Worm (Caenorhabditis elegans) whole organism, young adult: ENCODE results near the gene R11G11.16.

Experiments
- F57C9.4 ChIP-seq: sonication (generic microtip); optimal IDR thresholded peaks from 2 replicates; lab custom pipeline; 2017; ENCODE audit warnings: mild to moderate bottlenecking, missing genetic modification characterization, missing compliant biosample characterization
- Y67H2A.10 ChIP-seq: fragments of 200-800 bp; sonication (Bioruptor generic); conservative IDR thresholded peaks from 2 replicates; pipeline ENCODE4 v1.3.6; 2022; ENCODE audit warnings: missing genetic modification reagents, missing genetic modification characterization, missing compliant biosample characterization
- ama-1 ChIP-seq, 3 experiments: fragments of 150-350 bp in 1 of 3; sonication (generic microtip) in 2 of 3; optimal IDR thresholded peaks; 2 replicates each; lab custom pipeline; 2014 to 2018; ENCODE audit warnings: missing biosample characterization in 2 of 3, missing genetic modification characterization in 2 of 3, missing genetic modification reagents in 2 of 3
- athp-1 ChIP-seq: sonication (generic microtip); optimal IDR thresholded peaks from 2 replicates; lab custom pipeline; 2017; ENCODE audit warnings: mild to moderate bottlenecking, missing genetic modification characterization, missing compliant biosample characterization
- attf-6 ChIP-seq: fragments of 200-800 bp; sonication (Bioruptor generic); IDR thresholded peaks from 2 replicates; pipeline ENCODE4 v1.3.6; 2022; ENCODE audit warnings: missing genetic modification reagents, missing genetic modification characterization, missing compliant biosample characterization
- hlh-26 ChIP-seq: fragments of 200-800 bp; sonication (Bioruptor generic); conservative IDR thresholded peaks from 2 replicates; pipeline ENCODE4 v1.3.6; 2022; ENCODE audit warnings: missing genetic modification reagents, missing genetic modification characterization, missing compliant biosample characterization
- lir-1 ChIP-seq: fragments of 200-800 bp; sonication (Bioruptor generic); conservative IDR thresholded peaks from 2 replicates; pipeline ENCODE4 v1.3.6; 2022; ENCODE audit warnings: missing genetic modification reagents, missing genetic modification characterization, missing compliant biosample characterization
- nhr-90 ChIP-seq: sonication (generic microtip); optimal IDR thresholded peaks from 2 replicates; lab custom pipeline; 2016; ENCODE audit warnings: missing genotype, mild to moderate bottlenecking, missing genetic modification characterization, missing compliant biosample characterization
- tbx-9 ChIP-seq: sonication (generic microtip); optimal IDR thresholded peaks from 2 replicates; lab custom pipeline; 2016; ENCODE audit warnings: borderline replicate concordance, missing genetic modification characterization, inconsistent platforms, missing compliant biosample characterization
- unc-62 ChIP-seq: fragments of 150-350 bp; optimal IDR thresholded peaks from 2 replicates; lab custom pipeline; 2014; ENCODE audit warnings: missing biosample characterization, missing genetic modification reagents, missing genetic modification characterization
- ztf-18 ChIP-seq: sonication (generic microtip); optimal IDR thresholded peaks from 2 replicates; lab custom pipeline; 2016; ENCODE audit warnings: missing genotype, mild to moderate bottlenecking, missing genetic modification characterization, missing compliant biosample characterization

ce11 chrV:512420-512819, 12.5 kb downstream of the R11G11.16 start, which contains the start of gene srh-37:
- no peak for TF ChIP-seq Y67H2A.10
- no peak for TF ChIP-seq ama-1 (optimal IDR thresholded peaks at IDR 0.05; lab: Kevin White, UChicago)
- no peak for TF ChIP-seq ama-1 (GFP tag; optimal IDR thresholded peaks at IDR 0.05; lab: Kevin White, UChicago)
- no peak for TF ChIP-seq hlh-26 (GFP tag; lab: Robert Waterston, UW)
- no peak for TF ChIP-seq athp-1
- no peak for TF ChIP-seq lir-1
- no peak for TF ChIP-seq F57C9.4
- no peak for TF ChIP-seq attf-6 (GFP tag; lab: Robert Waterston, UW)
- TF ChIP-seq unc-62 (GFP tag; lab: Kevin White, UChicago), result no peak
- TF ChIP-seq nhr-90 (tag; lab: Kevin White, UChicago), result no peak
- TF ChIP-seq tbx-9 (tag; lab: Kevin White, UChicago), result no peak
- no peak for TF ChIP-seq ztf-18
